Worm (Caenorhabditis elegans) whole organism, L1 larva: ENCODE results near the gene aman-1.

Source experiments
- C04F5.9 ChIP-seq: sonication (generic microtip); optimal IDR thresholded peaks from 2 replicates; lab custom pipeline; 2016; ENCODE audit warnings: missing genetic modification characterization, missing compliant biosample characterization
- Y116A8C.19 ChIP-seq: sonication (generic microtip); optimal IDR thresholded peaks from 2 replicates; lab custom pipeline; 2016; ENCODE audit warnings: missing compliant biosample characterization, missing genetic modification characterization, borderline replicate concordance
- aha-1 ChIP-seq: fragments of 150-350 bp; optimal IDR thresholded peaks from 2 replicates; lab custom pipeline; 2014; ENCODE audit warnings: missing biosample characterization, missing genetic modification characterization
- aly-2 ChIP-seq: fragments of 150-350 bp; optimal IDR thresholded peaks from 2 replicates; lab custom pipeline; 2014; ENCODE audit warnings: missing biosample characterization, missing genetic modification characterization
- ama-1 ChIP-seq: fragments of 150-350 bp; optimal IDR thresholded peaks from 2 replicates; lab custom pipeline; 2014
- ceh-63 ChIP-seq: fragments of 200-800 bp; sonication (Bioruptor generic); optimal IDR thresholded peaks from 2 replicates; lab custom pipeline; 2018; ENCODE audit warnings: mild to moderate bottlenecking, missing genetic modification characterization, missing compliant biosample characterization
- ceh-8 ChIP-seq: fragments of 200-800 bp; sonication (Bioruptor generic); optimal IDR thresholded peaks from 2 replicates; lab custom pipeline; 2018; ENCODE audit warnings: mild to moderate bottlenecking, missing genetic modification characterization, moderate library complexity, missing compliant biosample characterization
- ceh-88 ChIP-seq: fragments of 200-800 bp; sonication (Bioruptor generic); IDR thresholded peaks from 2 replicates; pipeline ENCODE4 v1.3.6; 2022; ENCODE audit warnings: missing genetic modification characterization, missing compliant biosample characterization
- dsc-1 ChIP-seq: sonication (generic microtip); optimal IDR thresholded peaks from 2 replicates; lab custom pipeline; 2016; ENCODE audit warnings: mild to moderate bottlenecking, missing genetic modification characterization, missing compliant biosample characterization
- efl-1 ChIP-seq, 4 experiments: fragments of 150-350 bp; optimal IDR thresholded peaks in 3 of 4; peaks in 1 of 4; 1 replicate in 1 of 4; 2 replicates in 3 of 4; lab custom pipeline; 2014; ENCODE audit warnings: missing biosample characterization in 2 of 4, missing genetic modification characterization in 2 of 4, missing genetic modification reagents in 2 of 4
- efl-3 ChIP-seq: fragments of 200-800 bp; sonication (Bioruptor generic); optimal IDR thresholded peaks from 2 replicates; lab custom pipeline; 2018; ENCODE audit warnings: mild to moderate bottlenecking, missing genetic modification characterization, missing compliant biosample characterization
- elt-3 ChIP-seq, 6 experiments: fragments of 150-350 bp in 1 of 6; sonication (generic microtip); optimal IDR thresholded peaks; 2 replicates each; lab custom pipeline; 2017 to 2018; ENCODE audit warnings: missing biosample characterization in 6 of 6, missing genetic modification characterization in 6 of 6, inconsistent platforms in 1 of 6
- ets-5 ChIP-seq: fragments of 200-800 bp; sonication (Bioruptor generic); IDR thresholded peaks from 2 replicates; pipeline ENCODE4 v1.3.6; 2022; ENCODE audit warnings: missing genetic modification characterization, missing compliant biosample characterization
- fkh-4 ChIP-seq: sonication (generic microtip); optimal IDR thresholded peaks from 2 replicates; lab custom pipeline; 2016; ENCODE audit warnings: missing compliant biosample characterization, missing genetic modification characterization, borderline replicate concordance
- grh-1 ChIP-seq: fragments of 200-800 bp; sonication (Bioruptor generic); IDR thresholded peaks from 2 replicates; pipeline ENCODE4 v1.3.6; 2022; ENCODE audit warnings: missing genetic modification reagents, missing genetic modification characterization, missing compliant biosample characterization
- hpl-2 ChIP-seq: fragments of 150-350 bp; optimal IDR thresholded peaks from 2 replicates; lab custom pipeline; 2014; ENCODE audit warnings: missing biosample characterization, missing genetic modification reagents, missing genetic modification characterization
- irx-1 ChIP-seq: sonication (generic microtip); optimal IDR thresholded peaks from 2 replicates; lab custom pipeline; 2016; ENCODE audit warnings: missing genetic modification characterization, missing compliant biosample characterization
- lin-13 ChIP-seq: fragments of 150-350 bp; optimal IDR thresholded peaks from 2 replicates; lab custom pipeline; 2014; ENCODE audit warnings: missing biosample characterization, missing genetic modification reagents, missing genetic modification characterization
- lin-14 ChIP-seq: fragments of 200-800 bp; sonication (Bioruptor generic); optimal IDR thresholded peaks from 2 replicates; lab custom pipeline; 2018; ENCODE audit warnings: mild to moderate bottlenecking, missing genetic modification characterization, moderate library complexity, missing compliant biosample characterization
- lin-35 ChIP-seq, 2 experiments: fragments of 150-350 bp; optimal IDR thresholded peaks; 2 replicates each; lab custom pipeline; 2014; ENCODE audit warnings: missing biosample characterization in 2 of 2, missing genetic modification characterization in 2 of 2, missing genetic modification reagents in 2 of 2
- lin-39 ChIP-seq: fragments of 150-350 bp; optimal IDR thresholded peaks from 2 replicates; lab custom pipeline; 2014; ENCODE audit warnings: missing biosample characterization, missing genetic modification reagents, missing genetic modification characterization
- lir-3 ChIP-seq: sonication (generic microtip); optimal IDR thresholded peaks from 2 replicates; lab custom pipeline; 2016; ENCODE audit warnings: mild to moderate bottlenecking, missing genetic modification characterization, moderate library complexity, missing compliant biosample characterization; ENCODE audit not compliant: poor library complexity
- mep-1 ChIP-seq: fragments of 150-350 bp; optimal IDR thresholded peaks from 2 replicates; lab custom pipeline; 2014; ENCODE audit warnings: missing biosample characterization, missing genetic modification characterization
- nhr-11 ChIP-seq: fragments of 150-350 bp; optimal IDR thresholded peaks from 2 replicates; lab custom pipeline; 2014; ENCODE audit warnings: missing biosample characterization, missing genetic modification characterization
- nhr-19 ChIP-seq: fragments of 200-800 bp; sonication (Bioruptor generic); conservative IDR thresholded peaks from 2 replicates; pipeline ENCODE4 v1.3.6; 2022; ENCODE audit warnings: missing genetic modification characterization, missing compliant biosample characterization
- nhr-28 ChIP-seq: fragments of 150-350 bp; optimal IDR thresholded peaks from 2 replicates; lab custom pipeline; 2014; ENCODE audit warnings: missing biosample characterization, missing genetic modification characterization
- nhr-47 ChIP-seq: sonication (generic microtip); optimal IDR thresholded peaks from 2 replicates; lab custom pipeline; 2016; ENCODE audit warnings: mild to moderate bottlenecking, missing genetic modification characterization, moderate library complexity, missing compliant biosample characterization
- nhr-76 ChIP-seq: sonication (generic microtip); optimal IDR thresholded peaks from 2 replicates; lab custom pipeline; 2017; ENCODE audit warnings: missing biosample characterization, missing genetic modification characterization
- nhr-84 ChIP-seq: sonication (generic microtip); optimal IDR thresholded peaks from 2 replicates; lab custom pipeline; 2017; ENCODE audit warnings: missing biosample characterization, missing genetic modification characterization
- nhr-85 ChIP-seq: sonication (generic microtip); peaks from one replicate; lab custom pipeline; 2016; ENCODE audit warnings: missing genetic modification characterization, inconsistent platforms, missing compliant biosample characterization
- pag-3 ChIP-seq: sonication (generic microtip); optimal IDR thresholded peaks from 2 replicates; lab custom pipeline; 2017; ENCODE audit warnings: missing genetic modification characterization, mild to moderate bottlenecking, missing compliant biosample characterization, antibody characterized with exemption, borderline replicate concordance; ENCODE audit not compliant: insufficient read depth
- pax-3 ChIP-seq: fragments of 200-800 bp; sonication (Bioruptor generic); optimal IDR thresholded peaks from 2 replicates; lab custom pipeline; 2018; ENCODE audit warnings: mild to moderate bottlenecking, missing genetic modification characterization, moderate library complexity, missing compliant biosample characterization
- pqm-1 ChIP-seq: sonication (generic microtip); optimal IDR thresholded peaks from 3 replicates; lab custom pipeline; 2017; ENCODE audit warnings: missing biosample characterization, missing genetic modification characterization
- rnt-1 ChIP-seq: sonication (generic microtip); optimal IDR thresholded peaks from 2 replicates; lab custom pipeline; 2016; ENCODE audit warnings: mild to moderate bottlenecking, missing genetic modification characterization, moderate library complexity, missing compliant biosample characterization
- skn-1 ChIP-seq: fragments of 150-350 bp; optimal IDR thresholded peaks from 2 replicates; lab custom pipeline; 2014; ENCODE audit warnings: missing biosample characterization, missing genetic modification characterization
- snpc-4 ChIP-seq: fragments of 150-350 bp; optimal IDR thresholded peaks from 2 replicates; lab custom pipeline; 2014; ENCODE audit warnings: missing biosample characterization, missing genetic modification characterization
- sox-4 ChIP-seq: sonication (generic microtip); optimal IDR thresholded peaks from 2 replicates; lab custom pipeline; 2016; ENCODE audit warnings: missing genetic modification characterization, missing compliant biosample characterization
- swsn-7 ChIP-seq: sonication (generic microtip); optimal IDR thresholded peaks from 2 replicates; lab custom pipeline; 2016; ENCODE audit warnings: missing genetic modification characterization, missing compliant biosample characterization
- tbx-2 ChIP-seq: sonication (generic microtip); optimal IDR thresholded peaks from 2 replicates; lab custom pipeline; 2016; ENCODE audit warnings: missing genetic modification characterization, missing compliant biosample characterization
- unc-130 ChIP-seq: fragments of 150-350 bp; optimal IDR thresholded peaks from 2 replicates; lab custom pipeline; 2017; ENCODE audit warnings: missing biosample characterization, missing genetic modification characterization, inconsistent platforms
- unc-62 ChIP-seq: fragments of 150-350 bp; optimal IDR thresholded peaks from 2 replicates; lab custom pipeline; 2014; ENCODE audit warnings: missing biosample characterization, missing genetic modification reagents, missing genetic modification characterization
- unc-98 ChIP-seq: fragments of 200-800 bp; sonication (Bioruptor generic); IDR thresholded peaks from 2 replicates; pipeline ENCODE4 v1.3.6; 2022; ENCODE audit warnings: missing genetic modification characterization, missing compliant biosample characterization
- vab-15 ChIP-seq: sonication (generic microtip); optimal IDR thresholded peaks from 2 replicates; lab custom pipeline; 2017; ENCODE audit warnings: missing genotype, mild to moderate bottlenecking, missing genetic modification characterization, missing compliant biosample characterization
- zip-4 ChIP-seq: fragments of 200-800 bp; sonication (Bioruptor generic); optimal IDR thresholded peaks from 2 replicates; lab custom pipeline; 2018; ENCODE audit warnings: mild to moderate bottlenecking, missing genetic modification characterization, moderate library complexity, missing compliant biosample characterization
- ztf-11 ChIP-seq, 2 experiments: sonication (generic microtip); optimal IDR thresholded peaks; 2 replicates each; lab custom pipeline; 2016 to 2017; ENCODE audit warnings: missing genetic modification characterization in 2 of 2, missing biosample characterization in 1 of 2, missing compliant biosample characterization in 1 of 2

aman-1 gene

ce11 chrX:4761540-4761939, 28.6 kb downstream of the aman-1 start, which contains the start of gene mls-2:
Gene mls-2 (minus strand): TSS chrX:4761640.
- TF ChIP-seq lir-3 = no peak
- TF ChIP-seq rnt-1 (tag; lab: Kevin White, UChicago) = no peak
- TF ChIP-seq mep-1 (tag; lab: Kevin White, UChicago) = no peak
- TF ChIP-seq efl-3 = no peak
- no peak for TF ChIP-seq nhr-19
- no peak for TF ChIP-seq swsn-7 (tag; lab: Kevin White, UChicago)
- TF ChIP-seq grh-1 (GFP tag; lab: Robert Waterston, UW) = no peak
- TF ChIP-seq aha-1 = no peak
- TF ChIP-seq unc-98 (GFP tag; lab: Robert Waterston, UW) = no peak

- TF ChIP-seq nhr-28 (tag; lab: Kevin White, UChicago) = no peak
- no peak for TF ChIP-seq nhr-11 (tag; lab: Kevin White, UChicago)
- no peak for TF ChIP-seq ceh-63 (GFP tag; lab: Kevin White, UChicago)
- TF ChIP-seq ama-1 (lab: Kevin White, UChicago) = no peak
- TF ChIP-seq nhr-76 (tag; lab: Kevin White, UChicago) = no peak
- TF ChIP-seq pag-3 (tag; lab: Kevin White, UChicago) = no peak
- TF ChIP-seq efl-1 (optimal IDR thresholded peaks at IDR 0.05; lab: Kevin White, UChicago) = no peak
- TF ChIP-seq efl-1 (GFP tag; optimal IDR thresholded peaks at IDR 0.05 in 1 of 2; lab: Kevin White, UChicago) = no peak
- no peak for TF ChIP-seq snpc-4
- TF ChIP-seq pax-3 (tag; lab: Kevin White, UChicago) = no peak
- no peak for TF ChIP-seq ztf-11 (tag; optimal IDR thresholded peaks at IDR 0.05; lab: Kevin White, UChicago)
- no peak for TF ChIP-seq ceh-88 (GFP tag; lab: Robert Waterston, UW)
- no peak for TF ChIP-seq ets-5 (GFP tag; lab: Robert Waterston, UW)
- TF ChIP-seq, all 84 proteins: peak for 0
These were observed 37.0 kb downstream of the aman-1 start, which contains the start of gene npr-1 for ce11 chrX:4769885-4770284. Gene npr-1 (minus strand): TSS chrX:4769985.

- TF ChIP-seq unc-130 (tag; lab: Kevin White, UChicago) (no peak), skn-1 (tag; lab: Kevin White, UChicago) (no peak), irx-1 (tag; lab: Kevin White, UChicago) (no peak), ceh-88 (GFP tag; lab: Robert Waterston, UW) (no peak), ceh-8 (GFP tag; lab: Kevin White, UChicago) (no peak), vab-15 (no peak), elt-3 (tag; optimal IDR thresholded peaks at IDR 0.05; lab: Kevin White, UChicago) (no peak), dsc-1 (no peak), zip-4 (GFP tag; lab: Kevin White, UChicago) (no peak), nhr-84 (tag; lab: Kevin White, UChicago) (no peak), efl-3 (no peak), fkh-4 (no peak), C04F5.9 (tag; lab: Kevin White, UChicago) (no peak), lin-14 (GFP tag; lab: Kevin White, UChicago) (no peak), nhr-47 (tag; lab: Kevin White, UChicago) (no peak)
These were observed 49.3 kb downstream of the aman-1 start, which contains the start of gene hum-10 for ce11 chrX:4782197-4782596. Gene hum-10 (minus strand): TSS chrX:4782297.

ce11 chrX:4783117-4783775, 50.4 kb downstream of the aman-1 start, which contains the start of gene F43C9.2:
Gene F43C9.2 (plus strand): TSS chrX:4783613.
- TF ChIP-seq aly-2 (tag; lab: Kevin White, UChicago) (no peak), snpc-4 (no peak), pag-3 (tag; lab: Kevin White, UChicago) (no peak), lin-35 (GFP tag; optimal IDR thresholded peaks at IDR 0.05; lab: Kevin White, UChicago) (peak in 1 of 2 experiments; percentile 47), tbx-2 (tag; lab: Kevin White, UChicago) (no peak), elt-3 (tag; optimal IDR thresholded peaks at IDR 0.05; lab: Kevin White, UChicago) (peak in 1 of 6 experiments; percentile 46), nhr-19 (no peak), ama-1 (lab: Kevin White, UChicago) (no peak), unc-62 (GFP tag; lab: Kevin White, UChicago) (no peak), lir-3 (no peak), lin-13 (GFP tag; lab: Kevin White, UChicago) (no peak), mep-1 (tag; lab: Kevin White, UChicago) (peak; percentile 46), sox-4 (no peak), nhr-85 (peak; percentile 79), pqm-1 (tag; lab: Kevin White, UChicago) (no peak), efl-1 (optimal IDR thresholded peaks at IDR 0.05; lab: Kevin White, UChicago) (no peak), efl-1 (GFP tag; optimal IDR thresholded peaks at IDR 0.05 in 1 of 2; lab: Kevin White, UChicago) (no peak), efl-3 (no peak), lin-39 (tag; lab: Kevin White, UChicago) (no peak), Y116A8C.19 (tag; lab: Kevin White, UChicago) (no peak), nhr-47 (tag; lab: Kevin White, UChicago) (no peak), dsc-1 (no peak), hpl-2 (GFP tag; lab: Kevin White, UChicago) (no peak)
